Fruit fly (Drosophila melanogaster) whole organism, prepupa: ENCODE data around the gene Ero1L.
A peak's percentile ranks its signal among the peaks of the same experiment; 100 is the strongest.

ENCODE experiments used
- Blimp-1 ChIP-seq: fragments of 200-800 bp; sonication (Bioruptor generic); optimal IDR thresholded peaks from 3 replicates; lab custom pipeline; 2017; ENCODE audit warnings: missing biosample characterization, missing genetic modification characterization, mild to moderate bottlenecking, moderate library complexity, missing genetic modification reagents
- CG10631 ChIP-seq: fragments of 200-800 bp; sonication (Bioruptor generic); optimal IDR thresholded peaks from 2 replicates; lab custom pipeline; 2016; ENCODE audit warnings: missing biosample characterization, missing genetic modification characterization
- CG11762 ChIP-seq: fragments of 200-800 bp; sonication (Bioruptor generic); optimal IDR thresholded peaks from 3 replicates; lab custom pipeline; 2016; ENCODE audit warnings: missing biosample characterization, missing genetic modification characterization; ENCODE audit not compliant: insufficient read depth
- CG11902 ChIP-seq: fragments of 200-800 bp; sonication (Bioruptor generic); optimal IDR thresholded peaks from 3 replicates; lab custom pipeline; 2016; ENCODE audit warnings: missing biosample characterization, missing genetic modification characterization
- CG15336 ChIP-seq: fragments of 200-800 bp; sonication (Bioruptor generic); IDR thresholded peaks from 2 replicates; pipeline ENCODE4 v1.3.6; 2022; ENCODE audit warnings: missing biosample characterization, missing genetic modification characterization
- CG1621 ChIP-seq: fragments of 200-800 bp; sonication (Bioruptor generic); optimal IDR thresholded peaks from 3 replicates; lab custom pipeline; 2018; ENCODE audit warnings: missing biosample characterization, mild to moderate bottlenecking, missing genetic modification characterization
- CG16779 ChIP-seq: fragments of 200-800 bp; sonication (Bioruptor generic); optimal IDR thresholded peaks from 3 replicates; lab custom pipeline; 2017; ENCODE audit warnings: missing biosample characterization, mild to moderate bottlenecking, missing genetic modification characterization
- CG3032 ChIP-seq: fragments of 200-800 bp; optimal IDR thresholded peaks from 2 replicates; lab custom pipeline; 2019; ENCODE audit warnings: missing biosample characterization, mild to moderate bottlenecking, missing genetic modification characterization, moderate library complexity
- CG34406 ChIP-seq: fragments of 200-800 bp; sonication (Bioruptor generic); optimal IDR thresholded peaks from 3 replicates; lab custom pipeline; 2016; ENCODE audit warnings: missing biosample characterization, missing genetic modification characterization
- CG6163 ChIP-seq: fragments of 200-800 bp; sonication (Bioruptor generic); IDR thresholded peaks from 3 replicates; pipeline ENCODE4 v1.3.6; 2022; ENCODE audit warnings: missing biosample characterization, missing genetic modification characterization
- CG6792 ChIP-seq: fragments of 200-800 bp; sonication (Bioruptor generic); optimal IDR thresholded peaks from 3 replicates; lab custom pipeline; 2016; ENCODE audit warnings: missing biosample characterization, missing genetic modification characterization
- CG6808 ChIP-seq: fragments of 200-800 bp; sonication (Bioruptor generic); optimal IDR thresholded peaks from 3 replicates; lab custom pipeline; 2017; ENCODE audit warnings: missing biosample characterization, missing genetic modification characterization, mild to moderate bottlenecking, moderate library complexity, missing genetic modification reagents
- CG6854 ChIP-seq: fragments of 200-800 bp; sonication (Bioruptor generic); optimal IDR thresholded peaks from 2 replicates; lab custom pipeline; 2017; ENCODE audit warnings: missing biosample characterization, mild to moderate bottlenecking, missing genetic modification characterization
- CG7368 ChIP-seq: fragments of 200-800 bp; sonication (Bioruptor generic); optimal IDR thresholded peaks from 3 replicates; lab custom pipeline; 2016; ENCODE audit warnings: missing biosample characterization, missing genetic modification characterization
- CG8319 ChIP-seq: fragments of 200-800 bp; sonication (Bioruptor generic); optimal IDR thresholded peaks from 3 replicates; lab custom pipeline; 2016; ENCODE audit warnings: missing biosample characterization, missing genetic modification characterization
- CG8632 ChIP-seq: fragments of 200-800 bp; sonication (Bioruptor generic); optimal IDR thresholded peaks from 3 replicates; lab custom pipeline; 2016; ENCODE audit warnings: missing biosample characterization, missing genetic modification characterization
- CG9139 ChIP-seq: fragments of 200-800 bp; sonication (Bioruptor generic); optimal IDR thresholded peaks from 3 replicates; lab custom pipeline; 2017; ENCODE audit warnings: missing biosample characterization, mild to moderate bottlenecking, missing genetic modification characterization
- Eip75B ChIP-seq: fragments of 200-800 bp; sonication (Bioruptor generic); optimal IDR thresholded peaks from 3 replicates; lab custom pipeline; 2016; ENCODE audit warnings: missing biosample characterization, missing genetic modification characterization
- Eip78C ChIP-seq: fragments of 200-800 bp; sonication (Bioruptor generic); peaks from one replicate; lab custom pipeline; 2016; ENCODE audit warnings: missing biosample characterization, missing genetic modification characterization
- Eip93F ChIP-seq: fragments of 200-800 bp; sonication (Bioruptor generic); optimal IDR thresholded peaks from 2 replicates; lab custom pipeline; 2016; ENCODE audit warnings: missing biosample characterization, mild to moderate bottlenecking, missing genetic modification characterization
- Ets21C ChIP-seq: fragments of 200-800 bp; sonication (Bioruptor generic); optimal IDR thresholded peaks from 3 replicates; lab custom pipeline; 2016; ENCODE audit warnings: missing biosample characterization, missing genetic modification characterization
- Ets96B ChIP-seq: fragments of 200-800 bp; optimal IDR thresholded peaks from 2 replicates; lab custom pipeline; 2019; ENCODE audit warnings: missing biosample characterization, mild to moderate bottlenecking, missing genetic modification characterization, moderate library complexity
- Hr38 ChIP-seq: sonication (Bioruptor generic); optimal IDR thresholded peaks from 2 replicates; lab custom pipeline; 2016; ENCODE audit warnings: missing biosample characterization, missing genetic modification characterization
- Hr39 ChIP-seq: fragments of 200-800 bp; sonication (Bioruptor generic); optimal IDR thresholded peaks from 2 replicates; lab custom pipeline; 2016; ENCODE audit warnings: missing biosample characterization, missing genetic modification characterization
- Lpt ChIP-seq: fragments of 200-800 bp; sonication (Bioruptor generic); optimal IDR thresholded peaks from 3 replicates; lab custom pipeline; 2016; ENCODE audit warnings: missing biosample characterization, missing genetic modification characterization
- Met ChIP-seq: fragments of 200-800 bp; sonication (Bioruptor generic); optimal IDR thresholded peaks from 3 replicates; lab custom pipeline; 2016; ENCODE audit warnings: missing biosample characterization, missing genetic modification characterization
- OdsH ChIP-seq: fragments of 200-800 bp; sonication (Bioruptor generic); optimal IDR thresholded peaks from 3 replicates; lab custom pipeline; 2016; ENCODE audit warnings: missing biosample characterization, missing genetic modification characterization
- Sox102F ChIP-seq: fragments of 200-800 bp; sonication (Bioruptor generic); optimal IDR thresholded peaks from 2 replicates; lab custom pipeline; 2016; ENCODE audit warnings: missing biosample characterization, mild to moderate bottlenecking, missing genetic modification characterization
- Sox15 ChIP-seq: fragments of 200-800 bp; sonication (Bioruptor generic); optimal IDR thresholded peaks from 3 replicates; lab custom pipeline; 2016; ENCODE audit warnings: missing biosample characterization, missing genetic modification characterization
- achi ChIP-seq: fragments of 200-800 bp; sonication (Bioruptor generic); optimal IDR thresholded peaks from 3 replicates; lab custom pipeline; 2016; ENCODE audit warnings: missing biosample characterization, missing genetic modification characterization
- acj6 ChIP-seq: fragments of 200-800 bp; sonication (Bioruptor generic); optimal IDR thresholded peaks from 3 replicates; lab custom pipeline; 2016; ENCODE audit warnings: missing biosample characterization, missing genetic modification characterization
- cyc ChIP-seq: fragments of 200-800 bp; sonication (Bioruptor generic); optimal IDR thresholded peaks from 3 replicates; lab custom pipeline; 2016; ENCODE audit warnings: missing biosample characterization, missing genetic modification characterization
- esn ChIP-seq: fragments of 200-800 bp; sonication (Bioruptor generic); optimal IDR thresholded peaks from 2 replicates; lab custom pipeline; 2016; ENCODE audit warnings: missing biosample characterization, mild to moderate bottlenecking, missing genetic modification characterization, moderate library complexity
- fd85E ChIP-seq: fragments of 200-800 bp; sonication (Bioruptor generic); optimal IDR thresholded peaks from 3 replicates; lab custom pipeline; 2016; ENCODE audit warnings: missing biosample characterization, missing genetic modification characterization
- ss ChIP-seq, 2 experiments: fragments of 200-800 bp; sonication (Bioruptor generic); optimal IDR thresholded peaks; 2 replicates in 1 of 2; 3 replicates in 1 of 2; lab custom pipeline; 2017 to 2018; ENCODE audit warnings: mild to moderate bottlenecking in 2 of 2, missing biosample characterization in 2 of 2, missing genetic modification characterization in 2 of 2, moderate library complexity in 1 of 2
- topi ChIP-seq: fragments of 200-800 bp; sonication (Bioruptor generic); optimal IDR thresholded peaks from 3 replicates; lab custom pipeline; 2016; ENCODE audit warnings: missing biosample characterization, missing genetic modification characterization
- vri ChIP-seq: fragments of 200-800 bp; sonication (Bioruptor generic); optimal IDR thresholded peaks from 3 replicates; lab custom pipeline; 2016; ENCODE audit warnings: missing biosample characterization, mild to moderate bottlenecking, missing genetic modification characterization

Gene Ero1L

dm6 chr3L:4158361-4158760 is 11.8 kb upstream of the Ero1L start (continued):
- peak; percentile 65 for TF ChIP-seq OdsH
- peak; percentile 61 for TF ChIP-seq Eip75B (GFP tag; lab: Kevin White, UChicago)
- peak; percentile 48 for TF ChIP-seq CG6792 (GFP tag; lab: Kevin White, UChicago)
- TF ChIP-seq CG34406 (GFP tag; lab: Kevin White, UChicago) = peak; percentile 67
- peak; percentile 1 for TF ChIP-seq Ets21C (GFP tag; lab: Kevin White, UChicago)
- TF ChIP-seq acj6 (GFP tag; lab: Kevin White, UChicago) = peak; percentile 67
- TF ChIP-seq Eip93F (GFP tag; lab: Kevin White, UChicago) = no peak
- peak; percentile 44 for TF ChIP-seq CG11762 (GFP tag; lab: Kevin White, UChicago)
- peak; percentile 11 for TF ChIP-seq CG16779 (tag; lab: Kevin White, UChicago)
- TF ChIP-seq CG7368 (GFP tag; lab: Kevin White, UChicago) = peak; percentile 45
- peak; percentile 60 for TF ChIP-seq CG8632
- TF ChIP-seq CG9139 = peak; percentile 52
- TF ChIP-seq, all 60 proteins: peak for 52

DNA sequence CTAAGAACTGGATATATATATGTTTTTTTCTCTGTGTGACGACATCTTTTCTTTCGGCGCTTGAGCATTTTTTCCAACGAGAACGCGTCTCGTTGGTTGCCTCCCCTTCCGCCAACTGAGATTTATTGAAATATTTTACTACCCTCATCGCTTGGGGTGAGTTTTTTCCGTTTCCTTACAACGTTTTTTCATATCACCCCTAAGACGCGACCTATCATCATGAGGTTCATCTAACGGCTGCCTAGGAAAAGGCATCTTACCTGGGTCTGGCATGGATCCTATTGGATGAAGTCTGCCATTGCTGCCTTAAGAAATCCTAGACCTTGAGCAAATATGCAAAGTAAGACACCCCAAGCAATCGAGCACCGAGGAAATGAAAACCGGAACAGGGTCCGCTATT is 10.9 kb upstream of the Ero1L start:
- TF ChIP-seq CG11762 (GFP tag; lab: Kevin White, UChicago) (no peak), CG8632 (no peak), CG16779 (tag; lab: Kevin White, UChicago) (no peak), CG11902 (GFP tag; lab: Kevin White, UChicago) (no peak), CG15336 (GFP tag; lab: Robert Waterston, UW) (no peak), fd85E (no peak), ss (GFP tag; optimal IDR thresholded peaks at IDR 0.05; lab: Kevin White, UChicago) (no peak), CG9139 (no peak), Hr39 (GFP tag; lab: Kevin White, UChicago) (no peak), Ets21C (GFP tag; lab: Kevin White, UChicago) (no peak), Sox15 (GFP tag; lab: Kevin White, UChicago) (no peak), vri (GFP tag; lab: Kevin White, UChicago) (no peak), topi (GFP tag; lab: Kevin White, UChicago) (no peak), Eip93F (GFP tag; lab: Kevin White, UChicago) (no peak), Hr38 (no peak)
- TF ChIP-seq, all 60 proteins: peak for 0

DNA sequence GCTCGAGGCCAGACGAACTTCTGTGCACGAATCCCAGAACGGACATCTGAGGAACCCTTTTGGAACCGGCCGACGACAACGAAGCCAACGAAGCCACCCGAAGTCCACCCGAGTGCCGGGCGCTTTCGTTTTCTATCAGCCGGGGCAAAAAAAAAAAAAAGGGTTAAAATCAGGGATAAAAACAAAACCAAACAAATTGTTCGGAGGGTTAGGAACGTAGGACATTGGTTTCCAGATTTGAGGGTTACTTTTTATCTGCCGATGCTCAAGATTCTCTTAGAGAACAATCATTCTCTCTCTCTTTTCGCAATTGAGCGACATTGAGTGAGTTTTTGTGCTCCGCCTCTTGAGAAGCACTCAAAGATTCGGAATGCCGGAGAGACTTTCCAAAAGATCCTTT is 9.3 kb upstream of the Ero1L start, which contains the start of gene nab:
TSS of gene nab (minus strand) at position 7 of the 400 bp plus-strand sequence.
- TF ChIP-seq CG6854 (GFP tag; lab: Kevin White, UChicago) (peak; percentile 48), Ets96B (no peak), Met (GFP tag; lab: Kevin White, UChicago) (no peak), ss (GFP tag; optimal IDR thresholded peaks at IDR 0.05; lab: Kevin White, UChicago) (peak in 1 of 2 experiments; percentile 12), cyc (GFP tag; lab: Kevin White, UChicago) (no peak), CG1621 (no peak), Eip93F (GFP tag; lab: Kevin White, UChicago) (peak; percentile 1), CG6792 (GFP tag; lab: Kevin White, UChicago) (no peak), Blimp-1 (peak; percentile 93), Eip78C (peak; percentile 21)

dm6 chr3L:4167353-4167842 is 2.8 kb upstream of the Ero1L start, which contains the start of gene mas:
Gene mas (minus strand): TSS chr3L:4167464.
- TF ChIP-seq CG8319 (GFP tag; lab: Kevin White, UChicago) = no peak
- no peak for TF ChIP-seq CG8632
- no peak for TF ChIP-seq achi (GFP tag; lab: Kevin White, UChicago)
- no peak for TF ChIP-seq CG3032 (tag; lab: Kevin White, UChicago)
- no peak for TF ChIP-seq Eip93F (GFP tag; lab: Kevin White, UChicago)
- TF ChIP-seq CG6163 (GFP tag; lab: Robert Waterston, UW) = no peak
- no peak for TF ChIP-seq CG11762 (GFP tag; lab: Kevin White, UChicago)
- TF ChIP-seq CG9139 = no peak
- TF ChIP-seq esn = no peak
- no peak for TF ChIP-seq CG16779 (tag; lab: Kevin White, UChicago)
- no peak for TF ChIP-seq CG15336 (GFP tag; lab: Robert Waterston, UW)
- TF ChIP-seq CG6854 (GFP tag; lab: Kevin White, UChicago) = peak; percentile 59
- TF ChIP-seq Sox15 (GFP tag; lab: Kevin White, UChicago) = no peak
- peak; percentile 5 for TF ChIP-seq Eip78C
- TF ChIP-seq Lpt = no peak
- TF ChIP-seq Met (GFP tag; lab: Kevin White, UChicago) = peak; percentile 15
- TF ChIP-seq vri (GFP tag; lab: Kevin White, UChicago) = peak; percentile 31
- no peak for TF ChIP-seq CG6808 (GFP tag; lab: Kevin White, UChicago)
- TF ChIP-seq Blimp-1 = peak; percentile 13
- TF ChIP-seq Sox102F (GFP tag; lab: Kevin White, UChicago) = peak; percentile 44
- TF ChIP-seq CG1621 = peak; percentile 10
- TF ChIP-seq CG10631 (GFP tag; lab: Kevin White, UChicago) = peak; percentile 14
- TF ChIP-seq Hr38 = no peak
- TF ChIP-seq cyc (GFP tag; lab: Kevin White, UChicago) = no peak
- TF ChIP-seq, all 60 proteins: peak for 8
